Worm (Caenorhabditis elegans): Measurements from ENCODE around the gene pei-2.

- TF ChIP-seq mep-1 (tag; optimal IDR thresholded peaks at IDR 0.05) = no peak
- TF ChIP-seq blmp-1 (tag; optimal IDR thresholded peaks at IDR 0.05) = no peak
Observed at ce11 chrV:1005877-1006276, 17.4 kb downstream of the pei-2 start.
